Comparison of ENCODE assay signal across 3 fruit fly cellular contexts in the genomic region with DNA sequence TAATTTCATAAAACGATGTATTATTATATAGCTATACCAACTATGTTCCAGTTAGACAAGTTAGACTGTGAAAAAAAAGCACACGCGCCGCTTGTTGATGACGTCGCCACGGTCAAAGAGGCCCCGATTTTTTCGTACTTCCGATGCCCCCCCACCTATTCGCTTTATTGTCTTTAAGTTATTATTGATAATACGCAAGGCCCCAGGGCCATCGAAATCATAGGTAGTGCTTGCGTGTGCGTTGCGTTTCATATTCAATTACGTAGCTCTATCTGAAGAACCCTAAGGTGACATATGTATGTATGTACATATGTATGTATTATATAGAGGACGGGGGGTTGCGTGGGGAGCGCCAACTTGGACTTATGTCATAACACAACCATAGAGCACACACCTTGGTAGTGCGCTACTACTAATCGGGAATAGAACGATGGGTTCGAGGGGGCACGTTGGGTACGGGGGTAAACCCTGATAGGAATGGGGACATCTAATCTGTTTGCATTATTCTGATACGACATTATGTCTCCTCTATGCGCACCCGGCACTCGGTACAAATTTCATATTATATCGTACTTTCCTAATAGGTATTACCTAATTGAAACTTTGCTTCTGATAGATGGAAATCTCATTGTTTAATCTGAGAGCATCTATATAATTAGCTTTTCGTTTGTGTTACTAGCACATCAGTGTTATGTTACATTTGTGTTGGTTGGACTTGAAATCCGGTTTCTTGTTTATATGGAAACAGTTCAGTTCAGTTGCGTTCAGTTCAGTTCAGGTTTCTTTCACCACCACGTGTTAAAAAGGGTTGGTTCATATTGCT.
TF ChIP-seq lines count a peak whose summit lies in the region.

No protein-coding gene starts in this region.

- no peak for TF ChIP-seq CTCF in whole organism, embryonic (GFP tag; optimal IDR thresholded peaks at IDR 0.05; lab: Kevin White, UChicago)

TF ChIP-seq in whole organism, adult, 20 proteins besides CTCF, POLR2A, EP300 and RAD21:
- TF ChIP-seq CG7101 (tag; optimal IDR thresholded peaks at IDR 0.05; lab: Kevin White, UChicago) (no peak), ovo (GFP tag; optimal IDR thresholded peaks at IDR 0.05; lab: Kevin White, UChicago) (peak; percentile 11), cic (GFP tag; optimal IDR thresholded peaks at IDR 0.05; lab: Kevin White, UChicago) (peak; percentile 63)
TF ChIP-seq in whole organism, adult: peak in this region for 2.

TF ChIP-seq in whole organism, embryonic, 481 proteins besides CTCF, POLR2A, EP300 and RAD21 (continues in another document):
- TF ChIP-seq CG14965 (GFP tag; optimal IDR thresholded peaks at IDR 0.05; lab: Kevin White, UChicago; ENCODE audit: borderline replicate concordance) (no peak), HHEX (GFP tag; optimal IDR thresholded peaks at IDR 0.05; lab: Kevin White, UChicago) (peak; percentile 22), Aef1 (GFP tag; IDR thresholded peaks at IDR 0.05; lab: Robert Waterston, UW) (no peak), CG12236 (GFP tag; optimal IDR thresholded peaks at IDR 0.05; lab: Kevin White, UChicago) (no peak), Hr39 (optimal IDR thresholded peaks at IDR 0.05; lab: Kevin White, UChicago) (no peak), grau (tag; optimal IDR thresholded peaks at IDR 0.05; lab: Kevin White, UChicago) (no peak), grn (GFP tag; optimal IDR thresholded peaks at IDR 0.05; lab: Kevin White, UChicago) (peak; percentile 89), da (GFP tag; optimal IDR thresholded peaks at IDR 0.05; lab: Kevin White, UChicago) (no peak), caup (GFP tag; optimal IDR thresholded peaks at IDR 0.05; lab: Kevin White, UChicago; ENCODE audit: severe bottlenecking) (peak; percentile 6), cwo (GFP tag; optimal IDR thresholded peaks at IDR 0.05; lab: Kevin White, UChicago) (no peak), CG10274 (GFP tag; optimal IDR thresholded peaks at IDR 0.05; lab: Kevin White, UChicago) (no peak), sc (optimal IDR thresholded peaks at IDR 0.05; lab: Kevin White, UChicago) (no peak), sc (GFP tag; optimal IDR thresholded peaks at IDR 0.05; lab: Kevin White, UChicago) (no peak), h (optimal IDR thresholded peaks at IDR 0.05; lab: Kevin White, UChicago) (no peak), Abd-B (GFP tag; optimal IDR thresholded peaks at IDR 0.05; lab: Kevin White, UChicago) (no peak), Dip2 (GFP tag; IDR thresholded peaks at IDR 0.05; lab: Robert Waterston, UW) (no peak), Pdp1 (GFP tag; optimal IDR thresholded peaks at IDR 0.05; lab: Kevin White, UChicago) (peak in 1 of 2 experiments; percentile 99), unpg (GFP tag; optimal IDR thresholded peaks at IDR 0.05; lab: Kevin White, UChicago) (no peak), CG18619 (GFP tag; optimal IDR thresholded peaks at IDR 0.05; lab: Kevin White, UChicago) (no peak), B-H1 (GFP tag; IDR thresholded peaks at IDR 0.05; lab: Robert Waterston, UW) (no peak), onecut (GFP tag; IDR thresholded peaks at IDR 0.05; lab: Robert Waterston, UW) (no peak), odd (GFP tag; optimal IDR thresholded peaks at IDR 0.05; lab: Kevin White, UChicago) (no peak), Asciz (GFP tag; optimal IDR thresholded peaks at IDR 0.05; lab: Kevin White, UChicago) (no peak), ara (GFP tag; IDR thresholded peaks at IDR 0.05; lab: Robert Waterston, UW) (no peak), CG18262 (tag; optimal IDR thresholded peaks at IDR 0.05; lab: Kevin White, UChicago) (no peak), luna (GFP tag; optimal IDR thresholded peaks at IDR 0.05; lab: Kevin White, UChicago) (no peak), ato (GFP tag; IDR thresholded peaks at IDR 0.05; lab: Robert Waterston, UW; ENCODE audit: partially characterized antibody) (no peak), CG17359 (tag; optimal IDR thresholded peaks at IDR 0.05; lab: Kevin White, UChicago) (no peak), zfh1 (GFP tag; IDR thresholded peaks at IDR 0.05; lab: Robert Waterston, UW) (no peak), CG4707 (GFP tag; optimal IDR thresholded peaks at IDR 0.05; lab: Kevin White, UChicago) (no peak), H2.0 (GFP tag; IDR thresholded peaks at IDR 0.05; lab: Robert Waterston, UW) (no peak), sna (GFP tag; IDR thresholded peaks at IDR 0.05; lab: Robert Waterston, UW; ENCODE audit: partially characterized antibody) (no peak), zen2 (GFP tag; IDR thresholded peaks at IDR 0.05; lab: Robert Waterston, UW; ENCODE audit: partially characterized antibody) (no peak), NfI (GFP tag; optimal IDR thresholded peaks at IDR 0.05; lab: Kevin White, UChicago) (no peak), Usf (GFP tag; optimal IDR thresholded peaks at IDR 0.05; lab: Kevin White, UChicago) (no peak), CG5245 (GFP tag; optimal IDR thresholded peaks at IDR 0.05; lab: Kevin White, UChicago) (no peak), ro (GFP tag; IDR thresholded peaks at IDR 0.05; lab: Robert Waterston, UW) (no peak), CG10543 (GFP tag; optimal IDR thresholded peaks at IDR 0.05; lab: Kevin White, UChicago) (peak; percentile 27), Oli (tag; optimal IDR thresholded peaks at IDR 0.05; lab: Kevin White, UChicago) (no peak), en (GFP tag; optimal IDR thresholded peaks at IDR 0.05; lab: Kevin White, UChicago) (no peak)

TF ChIP-seq in whole organism, prepupa, 60 proteins besides CTCF, POLR2A, EP300 and RAD21:
- peak; percentile 50 for TF ChIP-seq vri (GFP tag; optimal IDR thresholded peaks at IDR 0.05; lab: Kevin White, UChicago)
- peak; percentile 59 for TF ChIP-seq fkh (GFP tag; optimal IDR thresholded peaks at IDR 0.05; lab: Kevin White, UChicago)
- TF ChIP-seq CG1621 (tag; optimal IDR thresholded peaks at IDR 0.05; lab: Kevin White, UChicago): no peak
- TF ChIP-seq CG10631 (GFP tag; optimal IDR thresholded peaks at IDR 0.05; lab: Kevin White, UChicago): no peak
